Fruit fly (Drosophila melanogaster): ENCODE measurements around the gene hyx.
A peak's percentile ranks its signal among the peaks of the same experiment; 100 is the strongest.

Gene hyx

dm6 chr3R:8992928-8993579 is 45.5 kb upstream of the hyx start, which contains the start of gene CG11975 (continued):
- TF ChIP-seq MTF-1 (GFP tag; optimal IDR thresholded peaks at IDR 0.05; ENCODE audit: borderline replicate concordance) (peak; percentile 15), CG15073 (GFP tag; optimal IDR thresholded peaks at IDR 0.05) (no peak), Xrp1 (GFP tag; IDR thresholded peaks at IDR 0.05) (peak; percentile 70; the same call in 1 of the 2 replicates), GATAe (GFP tag; conservative IDR thresholded peaks at IDR 0.05) (0 out of 2 replicates have a peak, but pooled peaks have one; percentile 54), Hr51 (GFP tag; optimal IDR thresholded peaks at IDR 0.05) (peak in 1 of 2 experiments; percentile 86), hbn (GFP tag; IDR thresholded peaks at IDR 0.05; ENCODE audit: partially characterized antibody) (peak; percentile 52; the same call in 1 of the 2 replicates), Aef1 (GFP tag; IDR thresholded peaks at IDR 0.05) (peak; percentile 48; the same call in 2 of the 3 replicates), CG6254 (GFP tag; optimal IDR thresholded peaks at IDR 0.05) (no peak), Chrac-16 (GFP tag; optimal IDR thresholded peaks at IDR 0.05) (peak; percentile 80), CG17568 (GFP tag; optimal IDR thresholded peaks at IDR 0.05) (no peak), Dip2 (GFP tag; IDR thresholded peaks at IDR 0.05) (no peak), CG5245 (GFP tag; optimal IDR thresholded peaks at IDR 0.05) (peak; percentile 56), CG6854 (GFP tag; optimal IDR thresholded peaks at IDR 0.05) (no peak), CG13424 (tag; optimal IDR thresholded peaks at IDR 0.05) (peak; percentile 69), CG1832 (GFP tag; optimal IDR thresholded peaks at IDR 0.05) (no peak), Poxn (GFP tag; IDR thresholded peaks at IDR 0.05) (0 out of 2 replicates have a peak, but pooled peaks have one; percentile 21), CG15696 (tag; optimal IDR thresholded peaks at IDR 0.05) (peak; percentile 62), CG11696 (GFP tag; IDR thresholded peaks at IDR 0.05) (no peak), CG30431 (GFP tag; optimal IDR thresholded peaks at IDR 0.05) (peak; percentile 30), CG4424 (GFP tag; optimal IDR thresholded peaks at IDR 0.05) (peak; percentile 77), shn (GFP tag; optimal IDR thresholded peaks at IDR 0.05) (peak; percentile 88), sob (GFP tag; IDR thresholded peaks at IDR 0.05) (peak; percentile 86), cg (GFP tag; optimal IDR thresholded peaks at IDR 0.05) (no peak), CG2889 (GFP tag; IDR thresholded peaks at IDR 0.05) (0 out of 3 replicates have a peak, but pooled peaks have one; percentile 37), tna (GFP tag; IDR thresholded peaks at IDR 0.05; ENCODE audit: partially characterized antibody) (no peak), ato (GFP tag; IDR thresholded peaks at IDR 0.05; ENCODE audit: partially characterized antibody) (no peak), H15 (GFP tag; IDR thresholded peaks at IDR 0.05) (no peak), Gsc (GFP tag; IDR thresholded peaks at IDR 0.05) (no peak), yki (optimal IDR thresholded peaks at IDR 0.05) (no peak), croc (GFP tag; conservative IDR thresholded peaks at IDR 0.05) (peak; percentile 52; the same call in 2 of the 3 replicates), CG17385 (GFP tag; optimal IDR thresholded peaks at IDR 0.05) (no peak), CG18011 (GFP tag; optimal IDR thresholded peaks at IDR 0.05) (peak; percentile 78), danr (GFP tag; IDR thresholded peaks at IDR 0.05) (no peak; the same call in 1 of the 2 replicates), CG10979 (tag; optimal IDR thresholded peaks at IDR 0.05) (peak; percentile 57), HLH3B (GFP tag; IDR thresholded peaks at IDR 0.05) (peak; percentile 25; the same call in 1 of the 2 replicates), Hand (GFP tag; optimal IDR thresholded peaks at IDR 0.05) (no peak), HLHmδ (GFP tag; optimal IDR thresholded peaks at IDR 0.05) (no peak), Trl (optimal IDR thresholded peaks at IDR 0.05) (no peak), Trl (GFP tag; optimal IDR thresholded peaks at IDR 0.05) (peak; percentile 92), her (GFP tag; optimal IDR thresholded peaks at IDR 0.05) (peak; percentile 82), CG14441 (GFP tag; IDR thresholded peaks at IDR 0.05) (no peak), run (tag; optimal IDR thresholded peaks at IDR 0.05) (no peak), Bgb (GFP tag; IDR thresholded peaks at IDR 0.05; ENCODE audit: partially characterized antibody) (peak; percentile 66), Rx (GFP tag; IDR thresholded peaks at IDR 0.05) (peak; percentile 28; the same call in 1 of the 2 replicates), bcd (GFP tag; optimal IDR thresholded peaks at IDR 0.05) (no peak), ken (GFP tag; IDR thresholded peaks at IDR 0.05) (peak; percentile 68; the same call in 1 of the 3 replicates), crp (GFP tag; optimal IDR thresholded peaks at IDR 0.05) (peak in 1 of 2 experiments; percentile 35), Ptx1 (GFP tag; IDR thresholded peaks at IDR 0.05) (peak; percentile 58), CG3838 (GFP tag; optimal IDR thresholded peaks at IDR 0.05) (no peak)
